Worm (Caenorhabditis elegans) whole organism, late embryonic: ENCODE results near the gene F49E8.8.

Experiments
- C38D4.7 ChIP-seq: fragments of 200-800 bp; sonication (Bioruptor generic); optimal IDR thresholded peaks from 2 replicates; lab custom pipeline; 2018; ENCODE audit warnings: mild to moderate bottlenecking, missing genetic modification characterization, moderate library complexity, missing compliant biosample characterization
- K02D7.2 ChIP-seq: sonication (generic microtip); optimal IDR thresholded peaks from 2 replicates; lab custom pipeline; 2017; ENCODE audit warnings: mild to moderate bottlenecking, missing genetic modification characterization, missing compliant biosample characterization
- K09A11.1 ChIP-seq: sonication (generic microtip); optimal IDR thresholded peaks from 2 replicates; lab custom pipeline; 2017; ENCODE audit warnings: antibody characterized with exemption, mild to moderate bottlenecking, missing genetic modification characterization, missing compliant biosample characterization; ENCODE audit not compliant: insufficient read depth
- T23F11.4 ChIP-seq: fragments of 200-800 bp; sonication (Bioruptor generic); optimal IDR thresholded peaks from 2 replicates; lab custom pipeline; 2018; ENCODE audit warnings: mild to moderate bottlenecking, missing genetic modification characterization, missing compliant biosample characterization
- Y22D7AL.16 ChIP-seq: sonication (generic microtip); optimal IDR thresholded peaks from 2 replicates; lab custom pipeline; 2016; ENCODE audit warnings: missing genetic modification characterization, missing compliant biosample characterization
- ahr-1 ChIP-seq: sonication (generic microtip); optimal IDR thresholded peaks from 2 replicates; lab custom pipeline; 2016; ENCODE audit warnings: missing genetic modification characterization, missing compliant biosample characterization
- ama-1 ChIP-seq: fragments of 150-350 bp; optimal IDR thresholded peaks from 2 replicates; lab custom pipeline; 2014
- ceh-14 ChIP-seq: sonication (generic microtip); optimal IDR thresholded peaks from 2 replicates; lab custom pipeline; 2016; ENCODE audit warnings: missing genotype, missing genetic modification characterization, missing compliant biosample characterization
- ceh-31 ChIP-seq: sonication (generic microtip); optimal IDR thresholded peaks from 2 replicates; lab custom pipeline; 2016; ENCODE audit warnings: missing genetic modification characterization, missing compliant biosample characterization
- ceh-34 ChIP-seq: sonication (generic microtip); optimal IDR thresholded peaks from 2 replicates; lab custom pipeline; 2016; ENCODE audit warnings: mild to moderate bottlenecking, missing genetic modification characterization, missing compliant biosample characterization
- ceh-45 ChIP-seq: fragments of 200-800 bp; sonication (Bioruptor generic); IDR thresholded peaks from 2 replicates; pipeline ENCODE4 v1.3.6; 2022; ENCODE audit warnings: missing genetic modification reagents, missing genetic modification characterization, missing compliant biosample characterization
- ceh-6 ChIP-seq: fragments of 200-800 bp; sonication (Bioruptor generic); optimal IDR thresholded peaks from 2 replicates; lab custom pipeline; 2018; ENCODE audit warnings: mild to moderate bottlenecking, missing genetic modification characterization, missing compliant biosample characterization
- dmd-4 ChIP-seq: sonication (generic microtip); optimal IDR thresholded peaks from 2 replicates; lab custom pipeline; 2016; ENCODE audit warnings: borderline replicate concordance, missing genetic modification characterization, missing compliant biosample characterization
- dve-1 ChIP-seq: sonication (generic microtip); optimal IDR thresholded peaks from 2 replicates; lab custom pipeline; 2017; ENCODE audit warnings: antibody characterized with exemption, mild to moderate bottlenecking, missing genetic modification characterization, missing compliant biosample characterization
- elt-4 ChIP-seq: sonication (generic microtip); optimal IDR thresholded peaks from 2 replicates; lab custom pipeline; 2016; ENCODE audit warnings: missing genetic modification characterization, missing compliant biosample characterization
- fkh-6 ChIP-seq: sonication (generic microtip); optimal IDR thresholded peaks from 2 replicates; lab custom pipeline; 2016; ENCODE audit warnings: missing genetic modification characterization, missing compliant biosample characterization
- gmeb-2 ChIP-seq: sonication (generic microtip); optimal IDR thresholded peaks from 2 replicates; lab custom pipeline; 2016; ENCODE audit warnings: missing genetic modification characterization, inconsistent platforms, missing compliant biosample characterization
- hlh-13 ChIP-seq: fragments of 200-800 bp; sonication (Bioruptor generic); optimal IDR thresholded peaks from 2 replicates; lab custom pipeline; 2018; ENCODE audit warnings: mild to moderate bottlenecking, missing genetic modification characterization, missing compliant biosample characterization
- hlh-30 ChIP-seq: sonication (generic microtip); optimal IDR thresholded peaks from 2 replicates; lab custom pipeline; 2017; ENCODE audit warnings: antibody characterized with exemption, missing genetic modification characterization, missing compliant biosample characterization; ENCODE audit not compliant: insufficient read depth
- hlh-8 ChIP-seq: sonication (generic microtip); optimal IDR thresholded peaks from 2 replicates; lab custom pipeline; 2016; ENCODE audit warnings: missing genotype, missing genetic modification characterization, missing compliant biosample characterization
- lin-11 ChIP-seq: fragments of 200-800 bp; sonication (Bioruptor generic); optimal IDR thresholded peaks from 2 replicates; lab custom pipeline; 2018; ENCODE audit warnings: mild to moderate bottlenecking, missing genetic modification characterization, missing compliant biosample characterization
- nhr-11 ChIP-seq: fragments of 150-350 bp; optimal IDR thresholded peaks from 2 replicates; lab custom pipeline; 2014; ENCODE audit warnings: missing biosample characterization, missing genetic modification characterization
- odd-2 ChIP-seq: sonication (generic microtip); optimal IDR thresholded peaks from 2 replicates; lab custom pipeline; 2017; ENCODE audit warnings: antibody characterized with exemption, mild to moderate bottlenecking, missing genetic modification characterization, missing compliant biosample characterization
- pat-9 ChIP-seq: fragments of 200-800 bp; sonication (Bioruptor generic); optimal IDR thresholded peaks from 2 replicates; lab custom pipeline; 2018; ENCODE audit warnings: mild to moderate bottlenecking, missing genetic modification characterization, moderate library complexity, missing compliant biosample characterization
- pax-1 ChIP-seq: fragments of 150-350 bp; optimal IDR thresholded peaks from 2 replicates; lab custom pipeline; 2014; ENCODE audit warnings: missing biosample characterization, missing genetic modification characterization
- pha-4 ChIP-seq: fragments of 150-350 bp; optimal IDR thresholded peaks from 2 replicates; lab custom pipeline; 2018; ENCODE audit warnings: missing biosample characterization, missing genetic modification reagents, missing genetic modification characterization
- pqm-1 ChIP-seq: sonication (generic microtip); optimal IDR thresholded peaks from 2 replicates; lab custom pipeline; 2016; ENCODE audit warnings: missing genetic modification characterization, missing compliant biosample characterization
- ref-2 ChIP-seq: sonication (generic microtip); optimal IDR thresholded peaks from 2 replicates; lab custom pipeline; 2016; ENCODE audit warnings: missing genetic modification characterization, missing compliant biosample characterization
- rnt-1 ChIP-seq: sonication (generic microtip); optimal IDR thresholded peaks from 2 replicates; lab custom pipeline; 2016; ENCODE audit warnings: missing genetic modification characterization, missing compliant biosample characterization
- sox-4 ChIP-seq: sonication (generic microtip); optimal IDR thresholded peaks from 2 replicates; lab custom pipeline; 2017; ENCODE audit warnings: mild to moderate bottlenecking, missing genetic modification characterization, inconsistent platforms, missing compliant biosample characterization
- tbx-2 ChIP-seq: sonication (generic microtip); optimal IDR thresholded peaks from 2 replicates; lab custom pipeline; 2016; ENCODE audit warnings: missing genetic modification characterization, missing compliant biosample characterization
- ttx-3 ChIP-seq: sonication (generic microtip); optimal IDR thresholded peaks from 2 replicates; lab custom pipeline; 2016; ENCODE audit warnings: missing genetic modification reagents, missing genetic modification characterization, missing compliant biosample characterization
- unc-42 ChIP-seq: sonication (generic microtip); optimal IDR thresholded peaks from 2 replicates; lab custom pipeline; 2016; ENCODE audit warnings: missing genotype, missing genetic modification characterization, missing compliant biosample characterization
- unc-55 ChIP-seq: sonication (generic microtip); optimal IDR thresholded peaks from 2 replicates; lab custom pipeline; 2017; ENCODE audit warnings: missing biosample characterization, missing genetic modification reagents, missing genetic modification characterization
- unc-86 ChIP-seq: sonication (generic microtip); optimal IDR thresholded peaks from 2 replicates; lab custom pipeline; 2016; ENCODE audit warnings: missing genetic modification characterization, missing compliant biosample characterization

The F49E8.8 gene

DNA sequence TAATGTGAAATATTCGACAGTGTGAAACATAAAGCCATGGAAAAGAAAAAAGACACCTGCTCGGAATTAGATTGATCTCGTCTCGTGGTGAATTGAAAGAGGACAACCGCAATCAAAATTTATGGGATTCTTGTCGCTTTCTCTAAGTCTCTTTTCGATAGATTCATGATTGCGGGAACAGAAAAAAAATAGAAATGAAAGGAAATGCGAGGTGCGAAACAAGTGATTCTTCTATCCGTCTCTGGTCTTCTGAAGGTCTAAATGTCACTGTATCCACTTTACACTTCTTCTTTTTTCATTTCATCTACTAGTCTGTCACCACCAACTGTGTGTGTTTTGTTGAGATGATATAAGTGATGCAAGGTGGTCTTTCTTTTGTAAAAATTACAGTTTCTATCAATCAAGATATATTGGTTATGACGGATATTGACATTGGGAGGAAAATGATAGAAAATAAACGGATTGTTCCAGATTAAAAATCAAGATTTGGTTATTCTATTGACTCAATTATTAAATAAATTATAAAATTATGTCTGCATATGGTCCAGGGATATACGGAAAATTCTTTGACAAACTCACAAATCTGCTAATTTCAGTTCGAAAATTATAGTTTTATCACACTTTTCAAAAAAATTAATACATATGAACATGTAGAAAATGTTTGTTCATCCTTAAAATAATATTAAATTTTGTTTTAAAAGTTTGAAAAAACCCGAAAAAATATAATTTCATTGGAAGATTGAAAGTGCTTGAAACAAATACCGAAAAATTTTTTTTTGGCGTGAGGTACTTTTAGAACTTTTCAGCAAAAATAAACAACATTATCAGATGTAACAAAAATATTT is 26.0 kb upstream of the F49E8.8 start:
- TF ChIP-seq pax-1 (tag; lab: Kevin White, UChicago) = no peak
- no peak for TF ChIP-seq ceh-6 (GFP tag; lab: Kevin White, UChicago)
- no peak for TF ChIP-seq nhr-11
- TF ChIP-seq T23F11.4 (GFP tag; lab: Kevin White, UChicago) = no peak
- no peak for TF ChIP-seq hlh-13 (GFP tag; lab: Kevin White, UChicago)

DNA sequence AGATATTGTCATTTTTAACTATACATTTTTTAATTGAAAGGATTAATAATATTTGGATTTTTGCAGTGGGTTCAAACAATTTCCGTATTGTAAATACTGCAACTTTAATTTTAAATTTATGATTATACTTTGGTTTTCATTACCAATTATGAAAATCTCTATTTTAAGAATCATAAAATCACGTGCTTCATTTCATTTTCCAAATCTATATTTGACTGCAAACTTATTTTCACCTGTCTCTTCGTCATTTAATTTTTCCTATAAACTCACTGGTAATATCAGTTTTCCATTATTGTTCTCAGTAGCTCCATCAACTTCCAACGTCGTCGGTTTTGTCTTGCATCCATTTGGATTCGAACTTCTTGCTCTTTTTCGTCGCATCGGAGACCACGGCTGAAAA is 24.1 kb upstream of the F49E8.8 start, which contains the start of gene R05G6.1:
R05G6.1 (plus strand) TSS at position 301 of the 400 bp plus-strand sequence.
- TF ChIP-seq sox-4 (tag; lab: Kevin White, UChicago) = no peak
- no peak for TF ChIP-seq fkh-6
- no peak for TF ChIP-seq dve-1 (tag; lab: Kevin White, UChicago)
- no peak for TF ChIP-seq hlh-30 (tag; lab: Kevin White, UChicago)
- no peak for TF ChIP-seq ref-2
- no peak for TF ChIP-seq ceh-34 (tag; lab: Kevin White, UChicago)
- no peak for TF ChIP-seq gmeb-2
- no peak for TF ChIP-seq K02D7.2 (tag; lab: Kevin White, UChicago)
- no peak for TF ChIP-seq unc-55
- no peak for TF ChIP-seq pax-1 (tag; lab: Kevin White, UChicago)
- TF ChIP-seq C38D4.7 (GFP tag; lab: Kevin White, UChicago) = no peak
- no peak for TF ChIP-seq Y22D7AL.16
- no peak for TF ChIP-seq hlh-13 (GFP tag; lab: Kevin White, UChicago)
- TF ChIP-seq ama-1 (lab: Kevin White, UChicago) = no peak
- no peak for TF ChIP-seq tbx-2 (tag; lab: Kevin White, UChicago)
- no peak for TF ChIP-seq unc-86
- no peak for TF ChIP-seq ceh-31
- TF ChIP-seq, all 69 proteins: peak for 0

DNA sequence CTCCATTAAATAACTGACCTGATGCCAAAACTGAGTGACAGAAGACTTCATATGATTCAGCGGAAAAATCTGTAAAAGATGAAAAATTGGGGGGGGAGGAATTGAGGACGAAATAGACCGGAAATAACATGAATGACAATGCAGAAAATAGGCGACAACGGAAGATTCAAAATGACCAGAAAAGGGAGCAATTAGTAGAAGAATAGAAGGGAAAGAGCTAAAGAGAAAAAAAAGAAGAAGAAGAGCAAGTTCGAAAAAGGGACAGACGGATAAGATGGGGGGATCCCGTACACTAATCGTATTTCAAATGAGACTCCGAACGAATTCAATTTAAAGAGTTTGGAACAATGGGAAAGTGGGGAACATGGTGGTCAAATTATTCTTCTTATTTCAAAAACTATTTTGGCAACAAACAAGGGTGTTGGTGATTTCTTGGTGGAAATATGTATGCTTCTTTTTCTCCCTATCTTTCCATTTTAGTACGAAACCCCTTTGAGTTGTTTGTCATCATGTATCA is 13.9 kb upstream of the F49E8.8 start, which contains the start of gene R05G6.10:
R05G6.10 (minus strand) TSS at position 51 of the 517 bp plus-strand sequence.
- TF ChIP-seq odd-2 (tag; lab: Kevin White, UChicago) (no peak), hlh-30 (tag; lab: Kevin White, UChicago) (no peak), ceh-45 (GFP tag; lab: Robert Waterston, UW) (no peak), unc-42 (tag; lab: Kevin White, UChicago) (peak; percentile 92)
- TF ChIP-seq, all 69 proteins: peak for 1

DNA sequence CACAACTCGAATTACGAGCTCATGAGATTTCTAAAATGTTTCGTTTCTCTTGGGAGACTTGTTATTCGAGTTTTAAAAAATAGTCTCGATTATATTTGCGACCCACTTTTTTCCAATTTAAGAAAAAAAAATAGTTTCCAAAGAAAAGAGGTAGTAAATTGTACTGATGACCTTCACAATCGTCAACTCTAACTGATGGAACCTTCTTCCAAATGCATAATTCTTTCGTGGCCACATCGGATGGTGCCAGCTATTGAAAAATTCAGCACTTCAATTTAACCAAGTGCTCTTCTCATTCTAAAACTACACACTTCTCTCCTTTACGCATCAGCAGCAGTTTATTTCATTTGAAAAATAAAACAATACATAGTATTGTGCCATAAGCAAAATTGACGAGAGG is 12.8 kb upstream of the F49E8.8 start:
- no peak for TF ChIP-seq sox-4 (tag; lab: Kevin White, UChicago)
- TF ChIP-seq K09A11.1 (tag; lab: Kevin White, UChicago) = no peak
- TF ChIP-seq pha-4 (tag; lab: Kevin White, UChicago) = no peak
- TF ChIP-seq ahr-1 (tag; lab: Kevin White, UChicago) = no peak
- no peak for TF ChIP-seq lin-11
- TF ChIP-seq pat-9 (tag; lab: Kevin White, UChicago) = no peak
- TF ChIP-seq elt-4 (tag; lab: Kevin White, UChicago) = no peak
- TF ChIP-seq ceh-14 = no peak
- no peak for TF ChIP-seq ttx-3
- TF ChIP-seq dmd-4 (tag; lab: Kevin White, UChicago) = no peak
- no peak for TF ChIP-seq hlh-8
- no peak for TF ChIP-seq fkh-6
- no peak for TF ChIP-seq ama-1 (lab: Kevin White, UChicago)
- no peak for TF ChIP-seq rnt-1
- no peak for TF ChIP-seq ceh-6 (GFP tag; lab: Kevin White, UChicago)
- no peak for TF ChIP-seq pqm-1
